Fruit fly (Drosophila melanogaster): ENCODE results near the gene repo.

Gene repo

dm6 chr3R:18220211-18220749 lies 15.7 kb upstream of the repo start, which contains the start of the genes CG7988 and CG7183 (continued):
- peak; percentile 88 for TF ChIP-seq CG18011 (GFP tag; optimal IDR thresholded peaks at IDR 0.05)
- peak; percentile 98 for TF ChIP-seq crp (GFP tag; optimal IDR thresholded peaks at IDR 0.05)
- peak; percentile 99 for TF ChIP-seq Sox102F (GFP tag; optimal IDR thresholded peaks at IDR 0.05)
- TF ChIP-seq H2.0 (GFP tag; IDR thresholded peaks at IDR 0.05): peak; percentile 99
- peak; percentile 96 for TF ChIP-seq Vsx1 (GFP tag; optimal IDR thresholded peaks at IDR 0.05)
- TF ChIP-seq klu (GFP tag; IDR thresholded peaks at IDR 0.05): peak; percentile 97
- TF ChIP-seq Ptx1 (GFP tag; IDR thresholded peaks at IDR 0.05): peak; percentile 100
- peak; percentile 95 for TF ChIP-seq CG7357 (GFP tag; IDR thresholded peaks at IDR 0.05)
- TF ChIP-seq CG6654 (GFP tag; optimal IDR thresholded peaks at IDR 0.05): peak; percentile 74
- peak; percentile 96 for TF ChIP-seq wdn (GFP tag; IDR thresholded peaks at IDR 0.05)
- TF ChIP-seq Awh (GFP tag; IDR thresholded peaks at IDR 0.05): peak; percentile 98
- TF ChIP-seq CG12219 (GFP tag; optimal IDR thresholded peaks at IDR 0.05): peak; percentile 90
- TF ChIP-seq CG2678 (tag; optimal IDR thresholded peaks at IDR 0.05): peak; percentile 98
- TF ChIP-seq zen (tag; optimal IDR thresholded peaks at IDR 0.05): peak; percentile 98
- TF ChIP-seq CG18599 (GFP tag; optimal IDR thresholded peaks at IDR 0.05): peak; percentile 96
- peak; percentile 88 for TF ChIP-seq kah (GFP tag; optimal IDR thresholded peaks at IDR 0.05)
- TF ChIP-seq Taf1 (GFP tag; IDR thresholded peaks at IDR 0.05): peak; percentile 92
- peak; percentile 98 for TF ChIP-seq PHDP (tag; optimal IDR thresholded peaks at IDR 0.05)
- no peak for TF ChIP-seq corto (GFP tag; optimal IDR thresholded peaks at IDR 0.05)
- peak; percentile 90 for TF ChIP-seq CG2116 (GFP tag; optimal IDR thresholded peaks at IDR 0.05)
- peak; percentile 97 for TF ChIP-seq otp (GFP tag; IDR thresholded peaks at IDR 0.05)
- peak; percentile 98 for TF ChIP-seq CG15601 (tag; optimal IDR thresholded peaks at IDR 0.05)
- TF ChIP-seq Abd-B (GFP tag; optimal IDR thresholded peaks at IDR 0.05): peak; percentile 99
- TF ChIP-seq trem (tag; optimal IDR thresholded peaks at IDR 0.05): peak; percentile 97
- peak; percentile 86 for TF ChIP-seq slp2 (GFP tag; optimal IDR thresholded peaks at IDR 0.05)
- peak; percentile 98 for TF ChIP-seq CG10209 (GFP tag; optimal IDR thresholded peaks at IDR 0.05)
- peak; percentile 47 for TF ChIP-seq pros (GFP tag; optimal IDR thresholded peaks at IDR 0.05)
- TF ChIP-seq CG4404 (GFP tag; IDR thresholded peaks at IDR 0.05): peak; percentile 98
- peak; percentile 94 for TF ChIP-seq ATbp (GFP tag; optimal IDR thresholded peaks at IDR 0.05)
- peak; percentile 95 for TF ChIP-seq toy (GFP tag; IDR thresholded peaks at IDR 0.05)
- TF ChIP-seq CG8944 (GFP tag; optimal IDR thresholded peaks at IDR 0.05): peak; percentile 92
- TF ChIP-seq lbe (GFP tag; optimal IDR thresholded peaks at IDR 0.05): peak; percentile 91
- peak; percentile 98 for TF ChIP-seq ase (GFP tag; IDR thresholded peaks at IDR 0.05)
- peak; percentile 29 for TF ChIP-seq bigmax (GFP tag; optimal IDR thresholded peaks at IDR 0.05)
- peak; percentile 98 for TF ChIP-seq Spps (tag; optimal IDR thresholded peaks at IDR 0.05)
- peak; percentile 98 for TF ChIP-seq CG6272 (GFP tag; IDR thresholded peaks at IDR 0.05)
- peak; percentile 95 for TF ChIP-seq D19A (tag; optimal IDR thresholded peaks at IDR 0.05)
- TF ChIP-seq Mad (GFP tag; optimal IDR thresholded peaks at IDR 0.05): peak; percentile 96
- TF ChIP-seq Drgx (GFP tag; IDR thresholded peaks at IDR 0.05): peak; percentile 98
- TF ChIP-seq pho (GFP tag; optimal IDR thresholded peaks at IDR 0.05): peak; percentile 95
- peak; percentile 96 for TF ChIP-seq lab (GFP tag; optimal IDR thresholded peaks at IDR 0.05)
- no peak for TF ChIP-seq inv (GFP tag; IDR thresholded peaks at IDR 0.05; ENCODE audit: partially characterized antibody)
- TF ChIP-seq CG15073 (GFP tag; optimal IDR thresholded peaks at IDR 0.05): peak; percentile 82
- no peak for TF ChIP-seq CG17568 (GFP tag; optimal IDR thresholded peaks at IDR 0.05)
- TF ChIP-seq btn (GFP tag; optimal IDR thresholded peaks at IDR 0.05): peak; percentile 78
- peak; percentile 96 for TF ChIP-seq CG10462 (GFP tag; optimal IDR thresholded peaks at IDR 0.05)
- TF ChIP-seq cwo (GFP tag; optimal IDR thresholded peaks at IDR 0.05): peak; percentile 90
- peak; percentile 84 for TF ChIP-seq CG10321 (GFP tag; IDR thresholded peaks at IDR 0.05)
- TF ChIP-seq CG7745 (tag; optimal IDR thresholded peaks at IDR 0.05): peak; percentile 90
